Fruit fly (Drosophila melanogaster) whole organism, adult: ENCODE data around the gene CG7381.

ENCODE experiments used
- CG12768 ChIP-seq: fragments of 200-800 bp; sonication (Bioruptor generic); optimal IDR thresholded peaks from 2 replicates; lab custom pipeline; 2017; ENCODE audit warnings: missing biosample characterization, missing genetic modification characterization, mild to moderate bottlenecking, moderate library complexity, missing genetic modification reagents
- CG14711 ChIP-seq: fragments of 200-800 bp; sonication (Bioruptor generic); optimal IDR thresholded peaks from 2 replicates; lab custom pipeline; 2018; ENCODE audit warnings: missing biosample characterization, mild to moderate bottlenecking, missing genetic modification characterization, moderate library complexity
- CG1620 ChIP-seq: fragments of 200-800 bp; sonication (Bioruptor generic); optimal IDR thresholded peaks from 2 replicates; lab custom pipeline; 2016; ENCODE audit warnings: missing biosample characterization, missing genetic modification characterization
- CG5204 ChIP-seq: fragments of 200-800 bp; sonication (Bioruptor generic); optimal IDR thresholded peaks from 2 replicates; lab custom pipeline; 2016; ENCODE audit warnings: missing biosample characterization, missing genetic modification characterization
- CG7045 ChIP-seq: fragments of 200-800 bp; sonication (Bioruptor generic); optimal IDR thresholded peaks from 2 replicates; lab custom pipeline; 2017; ENCODE audit warnings: missing biosample characterization, mild to moderate bottlenecking, missing genetic modification characterization
- Clk ChIP-seq: fragments of 200-800 bp; sonication (Bioruptor generic); optimal IDR thresholded peaks from 2 replicates; lab custom pipeline; 2017; ENCODE audit warnings: missing biosample characterization, missing genetic modification characterization
- Crg-1 ChIP-seq: fragments of 200-800 bp; sonication (Bioruptor generic); optimal IDR thresholded peaks from 2 replicates; lab custom pipeline; 2016; ENCODE audit warnings: missing biosample characterization, missing genetic modification characterization
- Mnt ChIP-seq: fragments of 200-800 bp; sonication (Bioruptor generic); optimal IDR thresholded peaks from 2 replicates; lab custom pipeline; 2016; ENCODE audit warnings: missing biosample characterization, mild to moderate bottlenecking, missing genetic modification characterization
- bab1 ChIP-seq: fragments of 200-800 bp; sonication (Bioruptor generic); optimal IDR thresholded peaks from 3 replicates; lab custom pipeline; 2019; ENCODE audit warnings: missing biosample characterization, mild to moderate bottlenecking, missing genetic modification characterization, moderate library complexity
- cic ChIP-seq: fragments of 200-800 bp; sonication (Bioruptor generic); optimal IDR thresholded peaks from 2 replicates; lab custom pipeline; 2017; ENCODE audit warnings: missing biosample characterization, mild to moderate bottlenecking, missing genetic modification characterization, moderate library complexity
- kay ChIP-seq: fragments of 200-800 bp; sonication (Bioruptor generic); peaks from one replicate; lab custom pipeline; 2016; ENCODE audit warnings: missing biosample characterization, missing genetic modification characterization, borderline replicate concordance
- pad ChIP-seq: fragments of 200-800 bp; sonication (Bioruptor generic); optimal IDR thresholded peaks from 3 replicates; lab custom pipeline; 2017; ENCODE audit warnings: missing biosample characterization, missing genetic modification characterization, mild to moderate bottlenecking, moderate library complexity, missing genetic modification reagents
- tj ChIP-seq: fragments of 200-800 bp; sonication (Bioruptor generic); optimal IDR thresholded peaks from 3 replicates; lab custom pipeline; 2017; ENCODE audit warnings: missing biosample characterization, mild to moderate bottlenecking, missing genetic modification characterization, moderate library complexity
- toe ChIP-seq: fragments of 200-800 bp; sonication (Bioruptor generic); optimal IDR thresholded peaks from 2 replicates; lab custom pipeline; 2016; ENCODE audit warnings: missing biosample characterization, missing genetic modification characterization

DNA sequence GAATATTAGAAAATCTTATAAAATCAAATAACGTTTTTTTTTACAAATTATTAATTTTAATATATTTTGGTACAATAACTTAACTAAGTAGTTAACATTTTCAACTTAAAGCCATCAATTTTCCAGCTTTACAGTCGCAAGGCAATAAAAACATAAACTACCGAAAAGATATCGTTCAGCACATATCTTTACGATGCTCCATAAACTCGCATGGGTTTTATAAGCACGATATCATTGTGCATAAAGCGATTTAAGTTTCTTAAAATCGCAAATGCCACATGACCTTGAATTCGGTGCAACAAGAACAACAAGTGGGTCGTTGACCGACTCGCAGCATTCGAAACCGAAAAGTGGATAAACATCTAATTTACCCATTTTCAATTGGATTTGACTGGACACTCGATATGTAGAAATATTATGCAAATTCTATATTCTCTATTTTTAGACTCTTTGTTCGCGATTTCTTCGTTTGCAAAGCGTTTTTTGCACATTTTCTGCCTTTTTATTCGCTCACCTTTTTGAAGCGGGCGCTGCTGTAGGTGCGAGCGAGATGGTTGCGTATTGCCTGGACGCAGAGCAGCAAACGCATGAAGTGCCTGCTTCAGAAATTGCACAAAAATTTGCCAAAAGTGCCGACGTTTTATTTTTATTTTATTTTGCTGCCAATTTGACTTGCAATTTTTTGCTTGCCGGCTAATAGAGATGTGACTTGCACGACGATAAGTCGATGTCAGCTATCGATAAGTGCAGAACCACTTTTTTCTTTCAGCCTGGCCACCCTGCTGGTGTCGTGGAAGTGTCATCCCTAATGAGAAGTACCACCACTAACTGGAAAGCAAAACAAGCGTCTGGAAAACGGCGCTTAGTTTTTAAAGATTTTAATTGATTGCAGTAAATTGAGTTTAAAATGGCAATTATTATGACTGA is 16.1 kb downstream of the CG7381 start, which contains the start of gene Spc25:
- TF ChIP-seq toe (GFP tag; lab: Kevin White, UChicago) (peak; percentile 38), kay (GFP tag; lab: Kevin White, UChicago) (no peak), Clk (GFP tag; lab: Kevin White, UChicago) (no peak), Mnt (GFP tag; lab: Kevin White, UChicago) (peak; percentile 18), cic (GFP tag; lab: Kevin White, UChicago) (no peak), tj (peak; percentile 64), CG12768 (GFP tag; lab: Kevin White, UChicago) (no peak), CG14711 (tag; lab: Kevin White, UChicago) (peak; percentile 63), CG5204 (GFP tag; lab: Kevin White, UChicago) (peak; percentile 27), CG1620 (peak; percentile 53), Crg-1 (GFP tag; lab: Kevin White, UChicago) (peak; percentile 5), CG7045 (GFP tag; lab: Kevin White, UChicago) (no peak), pad (no peak), bab1 (GFP tag; lab: Kevin White, UChicago) (peak; percentile 54)
